Fruit fly (Drosophila melanogaster): ENCODE data around the gene PIG-U.

DNA sequence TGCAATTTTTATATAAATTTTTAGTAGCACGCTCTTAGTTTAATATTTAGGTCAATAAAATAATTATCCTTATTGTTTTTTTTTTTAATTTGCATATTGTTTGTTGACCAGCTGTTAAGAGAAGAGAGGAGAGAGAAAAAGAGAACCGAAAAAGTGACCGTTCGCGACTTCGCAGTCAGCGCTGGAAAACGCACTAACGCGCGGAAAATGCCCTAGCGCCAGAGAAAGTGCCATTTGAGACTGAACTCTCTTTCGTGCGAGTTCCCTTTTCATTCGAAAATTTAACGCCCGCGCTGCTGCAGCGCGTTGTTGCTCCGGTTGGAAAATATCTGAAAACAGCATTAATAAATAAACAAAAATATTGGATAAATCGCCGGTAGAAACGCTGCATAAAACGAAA is 28.2 kb downstream of the PIG-U start:
- TF ChIP-seq svp (GFP tag) = no peak
- TF ChIP-seq Lpt (GFP tag; optimal IDR thresholded peaks at IDR 0.05) = no peak
- no peak for TF ChIP-seq Hr4 (GFP tag; optimal IDR thresholded peaks at IDR 0.05)
- no peak for TF ChIP-seq pdm3 (GFP tag; optimal IDR thresholded peaks at IDR 0.05)
- TF ChIP-seq Sox14 (GFP tag; optimal IDR thresholded peaks at IDR 0.05) = no peak
- TF ChIP-seq CG16779 (tag; optimal IDR thresholded peaks at IDR 0.05) = no peak
- TF ChIP-seq achi (GFP tag; optimal IDR thresholded peaks at IDR 0.05) = no peak
- no peak for TF ChIP-seq cyc (GFP tag; optimal IDR thresholded peaks at IDR 0.05)
- no peak for TF ChIP-seq Hr38 (GFP tag; optimal IDR thresholded peaks at IDR 0.05)
- TF ChIP-seq fd85E (GFP tag; optimal IDR thresholded peaks at IDR 0.05) = no peak
- TF ChIP-seq CG8119 (GFP tag; IDR thresholded peaks at IDR 0.05) = peak; percentile 17; the same call in 1 of the 3 replicates
- no peak for TF ChIP-seq CG9139 (GFP tag; optimal IDR thresholded peaks at IDR 0.05)
- TF ChIP-seq Sox102F (GFP tag; optimal IDR thresholded peaks at IDR 0.05) = peak; percentile 39
- TF ChIP-seq CG1621 (tag; optimal IDR thresholded peaks at IDR 0.05) = no peak

Measured in whole organism, prepupa.